Worm (Caenorhabditis elegans): ENCODE results near the gene W09D6.4.

W09D6.4 gene

ce11 chrIII:11101246-11101645 is 21.7 kb downstream of the W09D6.4 start:
- TF ChIP-seq hmg-11 (tag; optimal IDR thresholded peaks at IDR 0.05) = peak; percentile 17
- no peak for TF ChIP-seq aly-2 (tag; optimal IDR thresholded peaks at IDR 0.05)

- TF ChIP-seq zag-1 (tag; optimal IDR thresholded peaks at IDR 0.05) = no peak
- no peak for TF ChIP-seq elt-2 (tag; optimal IDR thresholded peaks at IDR 0.05)
- TF ChIP-seq ZK546.5 (tag; optimal IDR thresholded peaks at IDR 0.05) = no peak
Measured at ce11 chrIII:11107327-11107726, 27.8 kb downstream of the W09D6.4 start.

ce11 chrIII:11110756-11111155 is 31.2 kb downstream of the W09D6.4 start:
- TF ChIP-seq egl-27 (tag; optimal IDR thresholded peaks at IDR 0.05) (no peak), pha-4 (tag; optimal IDR thresholded peaks at IDR 0.05) (peak; percentile 45), egl-5 (tag; optimal IDR thresholded peaks at IDR 0.05) (no peak), nhr-23 (tag; optimal IDR thresholded peaks at IDR 0.05) (peak; percentile 64), zag-1 (tag; optimal IDR thresholded peaks at IDR 0.05) (no peak), daf-12 (tag; optimal IDR thresholded peaks at IDR 0.05) (no peak), eor-1 (tag; optimal IDR thresholded peaks at IDR 0.05) (no peak), aly-2 (tag; optimal IDR thresholded peaks at IDR 0.05) (no peak), nhr-12 (tag; optimal IDR thresholded peaks at IDR 0.05) (no peak), ceh-16 (tag; optimal IDR thresholded peaks at IDR 0.05) (no peak), nhr-28 (tag; optimal IDR thresholded peaks at IDR 0.05) (no peak), elt-2 (tag; optimal IDR thresholded peaks at IDR 0.05) (peak; percentile 38), elt-1 (tag; optimal IDR thresholded peaks at IDR 0.05) (no peak), nhr-25 (tag; optimal IDR thresholded peaks at IDR 0.05) (peak; percentile 25), unc-62 (GFP tag; optimal IDR thresholded peaks at IDR 0.05) (no peak), sea-2 (GFP tag; optimal IDR thresholded peaks at IDR 0.05) (no peak), ama-1 (optimal IDR thresholded peaks at IDR 0.05) (no peak), mdl-1 (tag; optimal IDR thresholded peaks at IDR 0.05) (no peak), snpc-4 (tag; optimal IDR thresholded peaks at IDR 0.05) (peak; percentile 56), fkh-10 (GFP tag; optimal IDR thresholded peaks at IDR 0.05) (no peak), fkh-2 (tag; optimal IDR thresholded peaks at IDR 0.05) (no peak), pqm-1 (tag; optimal IDR thresholded peaks at IDR 0.05) (no peak), jun-1 (tag; optimal IDR thresholded peaks at IDR 0.05) (peak; percentile 37), nhr-77 (tag; optimal IDR thresholded peaks at IDR 0.05) (peak; percentile 57), mml-1 (tag; optimal IDR thresholded peaks at IDR 0.05) (no peak), fos-1 (tag; optimal IDR thresholded peaks at IDR 0.05) (no peak), ceh-28 (tag; optimal IDR thresholded peaks at IDR 0.05) (peak; percentile 25), lin-15B (tag; optimal IDR thresholded peaks at IDR 0.05) (peak; percentile 66), lsy-12 (tag; optimal IDR thresholded peaks at IDR 0.05) (peak; percentile 26), hmg-11 (tag; optimal IDR thresholded peaks at IDR 0.05) (peak; percentile 67), ztf-4 (tag; optimal IDR thresholded peaks at IDR 0.05) (no peak), unc-39 (tag; optimal IDR thresholded peaks at IDR 0.05) (no peak), tbx-2 (tag; optimal IDR thresholded peaks at IDR 0.05) (no peak), nhr-11 (tag; optimal IDR thresholded peaks at IDR 0.05) (no peak), nfya-1 (tag; optimal IDR thresholded peaks at IDR 0.05; ENCODE audit: insufficient read depth) (peak; percentile 51), nhr-43 (tag; optimal IDR thresholded peaks at IDR 0.05; ENCODE audit: poor library complexity, severe bottlenecking) (peak; percentile 69), ztf-11 (tag; optimal IDR thresholded peaks at IDR 0.05) (no peak), R02D3.7 (tag; optimal IDR thresholded peaks at IDR 0.05) (peak; percentile 40), nhr-67 (tag; optimal IDR thresholded peaks at IDR 0.05) (no peak), skn-1 (tag; optimal IDR thresholded peaks at IDR 0.05) (no peak), ZK546.5 (tag; optimal IDR thresholded peaks at IDR 0.05) (no peak), ceh-82 (tag; optimal IDR thresholded peaks at IDR 0.05) (peak; percentile 21), lin-39 (tag; optimal IDR thresholded peaks at IDR 0.05) (peak; percentile 18)

Measured in whole organism, L3 larva.